Fruit fly (Drosophila melanogaster): ENCODE results near the gene tim.
A peak's percentile ranks its signal among the peaks of the same experiment; 100 is the strongest.

tim gene

dm6 chr2L:3534227-3534842 is 26.4 kb upstream of the tim start (continued):
- TF ChIP-seq CG11398 (GFP tag; optimal IDR thresholded peaks at IDR 0.05) (no peak), B-H1 (GFP tag; IDR thresholded peaks at IDR 0.05) (no peak; the same call in 2 of the 3 replicates), Adf1 (GFP tag; IDR thresholded peaks at IDR 0.05) (no peak), dimm (GFP tag; IDR thresholded peaks at IDR 0.05) (no peak), CG17829 (tag; optimal IDR thresholded peaks at IDR 0.05) (peak; percentile 45), hth (optimal IDR thresholded peaks at IDR 0.05) (no peak), grn (GFP tag; optimal IDR thresholded peaks at IDR 0.05) (no peak), vvl (GFP tag; IDR thresholded peaks at IDR 0.05) (peak; percentile 79), nmo (GFP tag; optimal IDR thresholded peaks at IDR 0.05) (peak; percentile 64), Sox102F (GFP tag; optimal IDR thresholded peaks at IDR 0.05) (peak; percentile 75), lmd (GFP tag; IDR thresholded peaks at IDR 0.05) (peak; percentile 66), corto (GFP tag; optimal IDR thresholded peaks at IDR 0.05) (peak; percentile 28), CG10147 (GFP tag; optimal IDR thresholded peaks at IDR 0.05) (no peak), CG11723 (GFP tag; optimal IDR thresholded peaks at IDR 0.05) (no peak), Pdp1 (GFP tag; optimal IDR thresholded peaks at IDR 0.05) (peak; percentile 44 to 51), CG6272 (GFP tag; IDR thresholded peaks at IDR 0.05) (no peak), CG10366 (GFP tag; IDR thresholded peaks at IDR 0.05) (peak; percentile 57), HLH3B (GFP tag; IDR thresholded peaks at IDR 0.05) (peak; percentile 66), Jarid2 (GFP tag; optimal IDR thresholded peaks at IDR 0.05) (no peak), zfh1 (GFP tag; IDR thresholded peaks at IDR 0.05) (peak; percentile 74; the same call in 2 of the 3 replicates), Hsf (GFP tag; optimal IDR thresholded peaks at IDR 0.05) (peak; percentile 31), Sox100B (GFP tag; optimal IDR thresholded peaks at IDR 0.05) (peak; percentile 51), Dek (tag; optimal IDR thresholded peaks at IDR 0.05) (peak; percentile 20), pho (GFP tag; optimal IDR thresholded peaks at IDR 0.05) (no peak), chif (GFP tag; optimal IDR thresholded peaks at IDR 0.05) (peak in 1 of 2 experiments; percentile 47), CG15479 (GFP tag; optimal IDR thresholded peaks at IDR 0.05) (no peak), Ptx1 (GFP tag; IDR thresholded peaks at IDR 0.05) (peak; percentile 71), Xbp1 (GFP tag; optimal IDR thresholded peaks at IDR 0.05) (peak; percentile 67), CG34422 (GFP tag; IDR thresholded peaks at IDR 0.05) (peak; percentile 54; the same call in 1 of the 3 replicates), Bteb2 (GFP tag; optimal IDR thresholded peaks at IDR 0.05) (no peak), CG2678 (tag; optimal IDR thresholded peaks at IDR 0.05) (peak; percentile 59), CG8478 (optimal IDR thresholded peaks at IDR 0.05) (peak; percentile 55), CG8290 (GFP tag; optimal IDR thresholded peaks at IDR 0.05) (no peak), CG8290 (tag; optimal IDR thresholded peaks at IDR 0.05) (no peak), zen (tag; optimal IDR thresholded peaks at IDR 0.05) (peak; percentile 10), Camta (GFP tag; optimal IDR thresholded peaks at IDR 0.05) (peak; percentile 49), pita (GFP tag; optimal IDR thresholded peaks at IDR 0.05) (no peak), salm (tag; optimal IDR thresholded peaks at IDR 0.05) (no peak), Myb (GFP tag; optimal IDR thresholded peaks at IDR 0.05) (no peak), CG16813 (GFP tag; IDR thresholded peaks at IDR 0.05; ENCODE audit: partially characterized antibody) (no peak), slou (GFP tag; optimal IDR thresholded peaks at IDR 0.05) (no peak), pros (GFP tag; optimal IDR thresholded peaks at IDR 0.05) (no peak), CG10431 (GFP tag; optimal IDR thresholded peaks at IDR 0.05) (no peak), CG11696 (GFP tag; IDR thresholded peaks at IDR 0.05) (no peak; the same call in 1 of the 2 replicates), CG8388 (GFP tag; optimal IDR thresholded peaks at IDR 0.05) (peak; percentile 59), H2.0 (GFP tag; IDR thresholded peaks at IDR 0.05) (peak; percentile 58; the same call in 1 of the 2 replicates), D (optimal IDR thresholded peaks at IDR 0.05) (no peak), D (GFP tag; optimal IDR thresholded peaks at IDR 0.05) (peak; percentile 29), BtbVII (GFP tag; optimal IDR thresholded peaks at IDR 0.05) (no peak), CoRest (tag; optimal IDR thresholded peaks at IDR 0.05) (peak; percentile 39), GATAe (GFP tag; conservative IDR thresholded peaks at IDR 0.05) (no peak), HLH54F (GFP tag; optimal IDR thresholded peaks at IDR 0.05) (peak; percentile 46)
